Worm (Caenorhabditis elegans) whole organism, L4 larva: Measurements from ENCODE around the gene fbxc-43.

Experiments
- D1046.2 ChIP-seq: fragments of 200-800 bp; sonication (Bioruptor generic); IDR thresholded peaks from 2 replicates; pipeline ENCODE4 v1.3.6; 2022; ENCODE audit warnings: missing genetic modification characterization, missing compliant biosample characterization
- F10B5.3 ChIP-seq: sonication (generic microtip); optimal IDR thresholded peaks from 2 replicates; lab custom pipeline; 2016; ENCODE audit warnings: mild to moderate bottlenecking, missing genetic modification characterization, missing compliant biosample characterization
- Y105C5A.15 ChIP-seq: fragments of 200-800 bp; sonication (Bioruptor generic); IDR thresholded peaks from 2 replicates; pipeline ENCODE4 v1.3.6; 2022; ENCODE audit warnings: missing genetic modification characterization, missing compliant biosample characterization
- ZK337.2 ChIP-seq: fragments of 200-800 bp; sonication (Bioruptor generic); IDR thresholded peaks from 2 replicates; pipeline ENCODE4 v1.3.6; 2022; ENCODE audit warnings: missing genetic modification reagents, missing genetic modification characterization, missing compliant biosample characterization
- ceh-32 ChIP-seq: sonication (generic microtip); optimal IDR thresholded peaks from 2 replicates; lab custom pipeline; 2016; ENCODE audit warnings: mild to moderate bottlenecking, missing genetic modification characterization, missing compliant biosample characterization; ENCODE audit not compliant: poor library complexity
- ces-1 ChIP-seq: fragments of 150-350 bp; sonication (generic microtip); optimal IDR thresholded peaks from 4 replicates; lab custom pipeline; 2014; ENCODE audit warnings: missing biosample characterization, missing genetic modification reagents, missing genetic modification characterization
- daf-16 ChIP-seq, 3 experiments: sonication (generic microtip); optimal IDR thresholded peaks; 2 replicates each; lab custom pipeline; 2016 to 2017; ENCODE audit warnings: missing genetic modification characterization in 3 of 3, missing genetic modification reagents in 3 of 3, mild to moderate bottlenecking in 2 of 3, missing compliant biosample characterization in 2 of 3, missing biosample characterization in 1 of 3, moderate library complexity in 1 of 3
- dve-1 ChIP-seq: sonication (generic microtip); optimal IDR thresholded peaks from 2 replicates; lab custom pipeline; 2017; ENCODE audit warnings: antibody characterized with exemption, mild to moderate bottlenecking, missing genetic modification characterization, missing compliant biosample characterization; ENCODE audit not compliant: insufficient read depth
- egl-43 ChIP-seq: fragments of 200-800 bp; sonication (Bioruptor generic); IDR thresholded peaks from 2 replicates; pipeline ENCODE4 v1.3.6; 2022; ENCODE audit warnings: missing genetic modification reagents, missing genetic modification characterization, missing compliant biosample characterization
- hmg-1.1 ChIP-seq: fragments of 200-800 bp; sonication (Bioruptor generic); IDR thresholded peaks from 2 replicates; pipeline ENCODE4 v1.3.6; 2022; ENCODE audit warnings: missing genetic modification reagents, missing genetic modification characterization, missing compliant biosample characterization
- lim-7 ChIP-seq: fragments of 200-800 bp; sonication (Bioruptor generic); IDR thresholded peaks from 2 replicates; pipeline ENCODE4 v1.3.6; 2022; ENCODE audit warnings: missing genetic modification characterization, missing compliant biosample characterization
- lin-15B ChIP-seq: fragments of 150-350 bp; sonication (generic microtip); optimal IDR thresholded peaks from 3 replicates; lab custom pipeline; 2014; ENCODE audit warnings: missing biosample characterization, missing genetic modification characterization
- lin-38 ChIP-seq: fragments of 200-800 bp; sonication (Bioruptor generic); IDR thresholded peaks from 2 replicates; pipeline ENCODE4 v1.3.6; 2022; ENCODE audit warnings: missing genetic modification reagents, missing genetic modification characterization, missing compliant biosample characterization
- lsy-2 ChIP-seq, 2 experiments: fragments of 150-350 bp in 1 of 2; sonication (generic microtip) in 1 of 2; optimal IDR thresholded peaks; 2 replicates each; lab custom pipeline; 2014 to 2017; ENCODE audit warnings: missing biosample characterization in 2 of 2, missing genetic modification characterization in 2 of 2
- madf-5 ChIP-seq, 2 experiments: fragments of 200-800 bp; sonication (Bioruptor generic); IDR thresholded peaks; 2 replicates each; pipeline ENCODE4 v1.3.6; 2022; ENCODE audit warnings: missing compliant biosample characterization in 2 of 2, missing genetic modification characterization in 2 of 2
- mdl-1 ChIP-seq, 2 experiments: fragments of 150-350 bp in 1 of 2; sonication (generic microtip) in 1 of 2; optimal IDR thresholded peaks; 2 replicates each; lab custom pipeline; 2014 to 2017; ENCODE audit warnings: missing biosample characterization in 2 of 2, missing genetic modification characterization in 2 of 2
- mdt-29 ChIP-seq: fragments of 200-800 bp; sonication (Bioruptor generic); IDR thresholded peaks from 2 replicates; pipeline ENCODE4 v1.3.6; 2022; ENCODE audit warnings: missing genetic modification reagents, missing genetic modification characterization, missing compliant biosample characterization
- mes-2 ChIP-seq: sonication (generic microtip); optimal IDR thresholded peaks from 2 replicates; lab custom pipeline; 2016; ENCODE audit warnings: missing genotype, mild to moderate bottlenecking, missing genetic modification characterization, missing compliant biosample characterization; ENCODE audit not compliant: poor library complexity, severe bottlenecking
- mxl-3 ChIP-seq: fragments of 200-800 bp; sonication (Bioruptor generic); optimal IDR thresholded peaks from 2 replicates; lab custom pipeline; 2018; ENCODE audit warnings: mild to moderate bottlenecking, missing genetic modification characterization, missing compliant biosample characterization
- nhr-102 ChIP-seq: sonication (generic microtip); optimal IDR thresholded peaks from 2 replicates; lab custom pipeline; 2016; ENCODE audit warnings: mild to moderate bottlenecking, missing genetic modification characterization, moderate library complexity, missing compliant biosample characterization
- nhr-11 ChIP-seq: fragments of 150-350 bp; optimal IDR thresholded peaks from 2 replicates; lab custom pipeline; 2014; ENCODE audit warnings: missing biosample characterization, missing genetic modification characterization
- nhr-48 ChIP-seq: sonication (generic microtip); optimal IDR thresholded peaks from 2 replicates; lab custom pipeline; 2016; ENCODE audit warnings: mild to moderate bottlenecking, missing genetic modification characterization, missing compliant biosample characterization
- nhr-76 ChIP-seq: fragments of 150-350 bp; optimal IDR thresholded peaks from 2 replicates; lab custom pipeline; 2014; ENCODE audit warnings: missing biosample characterization, missing genetic modification characterization
- pqm-1 ChIP-seq: sonication (generic microtip); optimal IDR thresholded peaks from 2 replicates; lab custom pipeline; 2017; ENCODE audit warnings: missing biosample characterization, missing genetic modification characterization
- rbr-2 ChIP-seq: sonication (generic microtip); optimal IDR thresholded peaks from 2 replicates; lab custom pipeline; 2016; ENCODE audit warnings: missing genotype, missing genetic modification characterization, missing compliant biosample characterization
- snpc-4 ChIP-seq: fragments of 150-350 bp; optimal IDR thresholded peaks from 2 replicates; lab custom pipeline; 2014; ENCODE audit warnings: missing biosample characterization, missing genetic modification characterization
- tag-97 ChIP-seq: fragments of 200-800 bp; sonication (Bioruptor generic); IDR thresholded peaks from 2 replicates; pipeline ENCODE4 v1.3.6; 2022; ENCODE audit warnings: missing genetic modification characterization, missing compliant biosample characterization
- unc-62 ChIP-seq, 3 experiments: fragments of 150-350 bp in 1 of 3; sonication (generic microtip); optimal IDR thresholded peaks in 2 of 3; peaks in 1 of 3; 1 replicate in 1 of 3; 2 replicates in 2 of 3; lab custom pipeline; 2014 to 2017; ENCODE audit warnings: missing biosample characterization in 3 of 3, missing genetic modification characterization in 3 of 3, missing genetic modification reagents in 3 of 3, missing genotype in 1 of 3
- vab-7 ChIP-seq: fragments of 200-800 bp; sonication (Bioruptor generic); IDR thresholded peaks from 2 replicates; pipeline ENCODE4 v1.3.6; 2022; ENCODE audit warnings: missing genetic modification reagents, missing genetic modification characterization, missing compliant biosample characterization
- zip-11 ChIP-seq: fragments of 200-800 bp; sonication (Bioruptor generic); IDR thresholded peaks from 2 replicates; pipeline ENCODE4 v1.3.6; 2022; ENCODE audit warnings: missing genetic modification characterization, missing compliant biosample characterization
- ztf-11 ChIP-seq: fragments of 150-350 bp; optimal IDR thresholded peaks from 2 replicates; lab custom pipeline; 2014; ENCODE audit warnings: missing biosample characterization, missing genetic modification characterization

fbxc-43 gene

DNA sequence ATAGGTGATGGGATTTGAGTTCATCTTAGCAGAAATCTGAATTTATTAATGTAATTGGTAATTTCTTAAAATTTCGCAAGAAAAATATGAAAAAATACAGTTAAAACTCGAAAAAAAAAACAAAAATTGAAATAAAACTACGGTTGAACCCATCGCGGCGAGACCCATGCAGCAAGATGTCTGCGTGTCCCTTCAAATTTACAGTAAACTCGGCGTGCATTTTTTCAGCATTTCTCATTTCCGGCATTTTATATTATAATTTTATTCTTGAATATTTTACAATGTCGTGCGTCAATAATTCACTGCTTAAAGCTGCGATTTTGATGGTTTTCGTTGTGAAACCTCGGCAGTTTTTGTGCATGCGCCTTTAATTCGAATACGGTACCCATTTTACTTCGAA is at the start of gene fbxc-43:
TSS of gene fbxc-43 (minus strand) at position 38 of the 400 bp plus-strand sequence.
- TF ChIP-seq mxl-3 (no peak), zip-11 (GFP tag; lab: Robert Waterston, UW) (no peak), snpc-4 (tag; lab: Kevin White, UChicago) (no peak), tag-97 (GFP tag; lab: Robert Waterston, UW) (no peak), egl-43 (GFP tag; lab: Robert Waterston, UW) (no peak), ces-1 (no peak), ceh-32 (no peak)

DNA sequence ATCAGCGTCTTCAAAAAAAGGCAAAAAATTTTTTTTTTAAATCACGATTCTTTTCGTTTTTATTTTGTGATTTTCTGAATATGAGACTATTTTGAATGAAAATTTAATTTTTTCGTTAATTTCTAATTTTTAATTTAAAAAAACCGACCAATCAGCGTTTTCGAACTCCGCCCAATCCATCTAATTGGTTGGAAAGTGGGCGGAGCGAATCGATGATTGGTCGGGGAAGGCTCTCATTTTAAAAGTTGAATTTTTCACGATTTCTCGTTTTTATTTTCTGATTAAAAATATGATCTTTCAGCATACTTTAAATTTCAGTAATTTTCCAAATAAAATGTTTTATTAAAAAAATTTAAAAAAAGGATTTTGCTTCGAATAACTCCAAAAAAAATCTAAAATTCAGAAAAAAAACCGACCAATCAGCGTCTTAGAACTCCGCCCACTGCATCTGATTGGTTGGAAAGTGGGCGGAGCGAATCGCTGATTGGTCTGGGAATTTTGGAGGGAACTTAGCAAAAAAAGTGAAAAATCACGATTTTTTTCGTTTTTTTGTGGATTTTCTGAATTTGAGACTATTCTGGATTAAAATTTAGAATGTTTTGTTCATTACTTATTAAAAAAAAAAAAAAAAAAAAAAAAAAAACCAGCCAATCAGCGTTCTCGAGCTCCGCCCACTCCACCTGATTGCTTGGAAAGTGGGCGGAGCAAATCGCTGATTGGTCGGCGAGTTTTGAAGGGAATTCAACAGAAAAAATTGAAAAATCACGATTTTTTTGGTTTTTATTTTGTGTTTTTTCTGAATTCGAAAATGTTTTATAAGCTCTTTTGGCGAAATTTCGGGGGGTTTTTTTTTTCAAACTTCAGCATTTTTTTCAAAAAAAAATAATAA is 48.8 kb upstream of the fbxc-43 start:
- no peak for TF ChIP-seq ztf-11 (tag; lab: Kevin White, UChicago)
- TF ChIP-seq dve-1: no peak
- no peak for TF ChIP-seq lsy-2 (tag; optimal IDR thresholded peaks at IDR 0.05; lab: Kevin White, UChicago)
- no peak for TF ChIP-seq madf-5 (GFP tag; IDR thresholded peaks at IDR 0.05; lab: Robert Waterston, UW)
- TF ChIP-seq ZK337.2 (GFP tag; lab: Robert Waterston, UW): no peak
- no peak for TF ChIP-seq pqm-1 (tag; lab: Kevin White, UChicago)

DNA sequence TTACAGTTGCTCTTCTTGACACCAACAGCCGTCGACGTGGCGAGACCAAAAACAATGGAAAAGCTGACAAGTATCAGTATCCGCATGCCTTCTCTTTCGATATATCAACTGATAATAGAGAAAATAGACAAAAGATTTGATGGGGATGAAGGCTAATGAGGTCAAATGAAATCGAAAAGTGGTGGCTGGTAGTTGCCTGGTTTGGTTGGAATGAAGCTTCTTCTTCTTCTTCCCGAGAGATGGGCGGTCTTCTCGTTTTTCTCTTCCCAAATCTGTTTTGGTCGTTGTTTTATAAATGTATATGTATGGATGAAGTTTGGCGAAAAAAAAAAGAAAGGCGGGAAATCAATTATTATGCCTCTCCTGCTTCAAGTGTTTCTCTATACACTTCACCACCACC is 45.9 kb upstream of the fbxc-43 start, which contains the start of gene C01F1.5:
TSS of gene C01F1.5 (minus strand) at position 103 of the 400 bp plus-strand sequence.
- TF ChIP-seq unc-62 (GFP tag; optimal IDR thresholded peaks at IDR 0.05 in 1 of 2; lab: Kevin White, UChicago) (peak in 1 of 2 experiments; percentile 89), unc-62 (tag; optimal IDR thresholded peaks at IDR 0.05; lab: Kevin White, UChicago) (no peak), lin-38 (GFP tag; lab: Robert Waterston, UW) (0 out of 2 replicates have a peak, but pooled peaks have one; percentile 18), nhr-102 (tag; lab: Kevin White, UChicago) (no peak)

DNA sequence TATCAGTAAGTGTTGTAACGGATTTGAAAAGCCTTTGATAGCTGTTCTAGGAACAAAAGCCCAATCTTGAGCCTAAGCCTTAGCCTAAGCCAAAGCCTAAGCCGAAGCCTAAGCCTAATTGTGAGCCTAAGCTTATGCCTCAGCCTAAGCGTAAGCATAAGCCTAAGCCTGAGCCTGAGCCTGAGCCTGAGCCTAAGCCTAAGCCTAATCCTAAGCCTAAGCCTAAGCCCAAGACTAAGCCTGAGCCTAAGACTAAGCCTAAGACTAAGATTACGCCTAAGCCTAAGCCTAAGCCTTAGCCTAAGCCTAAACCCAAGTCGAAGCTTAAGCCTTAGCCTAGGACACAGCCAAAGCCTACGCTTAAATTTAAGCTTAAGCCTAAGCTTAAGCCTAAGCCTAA is 41.8 kb upstream of the fbxc-43 start:
- TF ChIP-seq vab-7 (GFP tag; lab: Robert Waterston, UW) (no peak), Y105C5A.15 (GFP tag; lab: Robert Waterston, UW) (no peak), lin-15B (no peak), daf-16 (GFP tag; optimal IDR thresholded peaks at IDR 0.05; lab: Kevin White, UChicago) (no peak), daf-16 (tag; optimal IDR thresholded peaks at IDR 0.05; lab: Kevin White, UChicago) (no peak), tag-97 (GFP tag; lab: Robert Waterston, UW) (no peak), mdt-29 (GFP tag; lab: Robert Waterston, UW) (no peak), nhr-11 (tag; lab: Kevin White, UChicago) (no peak), ztf-11 (tag; lab: Kevin White, UChicago) (no peak), lim-7 (GFP tag; lab: Robert Waterston, UW) (0 out of 2 replicates have a peak, but pooled peaks have one; percentile 29), hmg-1.1 (GFP tag; lab: Robert Waterston, UW) (no peak), madf-5 (GFP tag; IDR thresholded peaks at IDR 0.05; lab: Robert Waterston, UW) (no peak), nhr-76 (tag; lab: Kevin White, UChicago) (no peak), pqm-1 (tag; lab: Kevin White, UChicago) (no peak), D1046.2 (GFP tag; lab: Robert Waterston, UW) (0 out of 2 replicates have a peak, but pooled peaks have one; percentile 37), F10B5.3 (tag; lab: Kevin White, UChicago) (no peak), rbr-2 (tag; lab: Kevin White, UChicago) (no peak)

DNA sequence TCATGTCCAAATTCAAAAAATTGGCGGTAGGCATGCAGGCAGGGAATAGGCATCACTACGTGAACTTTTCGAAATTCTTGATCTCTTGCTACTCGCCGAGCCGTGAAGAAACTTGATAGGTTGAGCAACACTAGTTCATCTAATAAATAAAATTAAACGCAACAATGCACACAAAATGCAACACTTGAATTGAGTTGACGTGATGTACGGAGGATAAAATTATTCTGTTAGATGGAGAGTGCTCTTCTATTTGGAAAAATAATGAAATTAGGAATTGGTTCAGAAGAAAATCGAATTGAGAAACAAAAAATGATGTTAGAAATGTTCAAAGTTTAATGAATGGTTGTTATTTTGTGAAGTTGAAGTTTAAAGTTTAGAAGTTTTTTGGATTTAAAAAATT is 41.1 kb upstream of the fbxc-43 start:
- TF ChIP-seq ces-1 (peak; percentile 70), mes-2 (tag; lab: Kevin White, UChicago) (no peak), mdl-1 (tag; optimal IDR thresholded peaks at IDR 0.05; lab: Kevin White, UChicago) (no peak), nhr-48 (tag; lab: Kevin White, UChicago) (no peak)
- TF ChIP-seq, all 104 proteins: peak for 1
